Worm (Caenorhabditis elegans) whole organism, L3 larva: ENCODE data around the gene chil-21.
A peak's percentile ranks its signal among the peaks of the same experiment; 100 is the strongest.

Experiments used
- R02D3.7 ChIP-seq: fragments of 150-350 bp; optimal IDR thresholded peaks from 2 replicates; lab custom pipeline; 2014; ENCODE audit warnings: missing biosample characterization, missing genetic modification characterization
- ZK546.5 ChIP-seq: sonication (generic microtip); optimal IDR thresholded peaks from 2 replicates; lab custom pipeline; 2017; ENCODE audit warnings: missing biosample characterization, missing genetic modification characterization
- aly-2 ChIP-seq: fragments of 150-350 bp; optimal IDR thresholded peaks from 2 replicates; lab custom pipeline; 2014; ENCODE audit warnings: missing biosample characterization, missing genetic modification characterization
- ama-1 ChIP-seq: fragments of 150-350 bp; optimal IDR thresholded peaks from 2 replicates; lab custom pipeline; 2018
- ceh-28 ChIP-seq: fragments of 150-350 bp; optimal IDR thresholded peaks from 2 replicates; lab custom pipeline; 2014; ENCODE audit warnings: missing biosample characterization, missing genetic modification reagents, missing genetic modification characterization
- ceh-82 ChIP-seq: fragments of 150-350 bp; optimal IDR thresholded peaks from 2 replicates; lab custom pipeline; 2014; ENCODE audit warnings: missing biosample characterization, missing genetic modification characterization
- egl-5 ChIP-seq: fragments of 150-350 bp; optimal IDR thresholded peaks from 2 replicates; lab custom pipeline; 2017; ENCODE audit warnings: missing biosample characterization, missing genetic modification reagents, missing genetic modification characterization, inconsistent platforms
- elt-2 ChIP-seq: sonication (generic microtip); optimal IDR thresholded peaks from 2 replicates; lab custom pipeline; 2016; ENCODE audit warnings: missing genetic modification reagents, mild to moderate bottlenecking, missing genetic modification characterization, missing compliant biosample characterization
- fkh-10 ChIP-seq: sonication (generic microtip); optimal IDR thresholded peaks from 2 replicates; lab custom pipeline; 2017; ENCODE audit warnings: missing biosample characterization, missing genetic modification reagents, missing genetic modification characterization
- fkh-2 ChIP-seq: fragments of 150-350 bp; optimal IDR thresholded peaks from 2 replicates; lab custom pipeline; 2014; ENCODE audit warnings: missing biosample characterization, missing genetic modification reagents, missing genetic modification characterization
- fos-1 ChIP-seq: fragments of 150-350 bp; optimal IDR thresholded peaks from 2 replicates; lab custom pipeline; 2014; ENCODE audit warnings: missing biosample characterization, missing genetic modification characterization
- hmg-11 ChIP-seq: sonication (generic microtip); optimal IDR thresholded peaks from 2 replicates; lab custom pipeline; 2016; ENCODE audit warnings: missing genetic modification characterization, missing compliant biosample characterization
- jun-1 ChIP-seq: fragments of 150-350 bp; optimal IDR thresholded peaks from 2 replicates; lab custom pipeline; 2014; ENCODE audit warnings: missing biosample characterization, missing genetic modification reagents, missing genetic modification characterization
- lin-15B ChIP-seq: fragments of 150-350 bp; optimal IDR thresholded peaks from 2 replicates; lab custom pipeline; 2014; ENCODE audit warnings: missing biosample characterization, missing genetic modification characterization
- lin-39 ChIP-seq: fragments of 150-350 bp; optimal IDR thresholded peaks from 2 replicates; lab custom pipeline; 2018; ENCODE audit warnings: missing biosample characterization, missing genetic modification reagents, missing genetic modification characterization
- lsy-12 ChIP-seq: sonication (generic microtip); optimal IDR thresholded peaks from 2 replicates; lab custom pipeline; 2016; ENCODE audit warnings: mild to moderate bottlenecking, missing genetic modification characterization, missing compliant biosample characterization
- mdl-1 ChIP-seq: fragments of 150-350 bp; optimal IDR thresholded peaks from 2 replicates; lab custom pipeline; 2014; ENCODE audit warnings: missing biosample characterization, missing genetic modification characterization
- nfya-1 ChIP-seq: sonication (generic microtip); optimal IDR thresholded peaks from 2 replicates; lab custom pipeline; 2017; ENCODE audit warnings: missing genetic modification characterization, mild to moderate bottlenecking, missing compliant biosample characterization, antibody characterized with exemption, moderate library complexity; ENCODE audit not compliant: insufficient read depth
- nhr-11 ChIP-seq: fragments of 150-350 bp; optimal IDR thresholded peaks from 2 replicates; lab custom pipeline; 2014; ENCODE audit warnings: missing biosample characterization, missing genetic modification characterization
- nhr-25 ChIP-seq: sonication (generic microtip); optimal IDR thresholded peaks from 2 replicates; lab custom pipeline; 2017; ENCODE audit warnings: missing biosample characterization, missing genetic modification characterization
- nhr-43 ChIP-seq: sonication (generic microtip); optimal IDR thresholded peaks from 2 replicates; lab custom pipeline; 2016; ENCODE audit warnings: mild to moderate bottlenecking, missing genetic modification characterization, missing compliant biosample characterization; ENCODE audit not compliant: poor library complexity, severe bottlenecking
- nhr-67 ChIP-seq: fragments of 150-350 bp; optimal IDR thresholded peaks from 2 replicates; lab custom pipeline; 2014; ENCODE audit warnings: missing biosample characterization, missing genetic modification characterization
- nhr-76 ChIP-seq: fragments of 150-350 bp; sonication (generic microtip); optimal IDR thresholded peaks from 5 replicates; lab custom pipeline; 2014; ENCODE audit warnings: missing biosample characterization, missing genetic modification characterization
- pha-4 ChIP-seq: fragments of 150-350 bp; optimal IDR thresholded peaks from 2 replicates; lab custom pipeline; 2014; ENCODE audit warnings: missing biosample characterization, missing genetic modification reagents, missing genetic modification characterization
- pqm-1 ChIP-seq: fragments of 150-350 bp; optimal IDR thresholded peaks from 2 replicates; lab custom pipeline; 2017; ENCODE audit warnings: missing biosample characterization, missing genetic modification characterization, inconsistent platforms
- sea-2 ChIP-seq: fragments of 150-350 bp; sonication (generic microtip); optimal IDR thresholded peaks from 4 replicates; lab custom pipeline; 2014; ENCODE audit warnings: missing biosample characterization, missing genetic modification reagents, missing genetic modification characterization
- skn-1 ChIP-seq: fragments of 150-350 bp; optimal IDR thresholded peaks from 2 replicates; lab custom pipeline; 2014; ENCODE audit warnings: missing biosample characterization, missing genetic modification characterization
- tbx-2 ChIP-seq: sonication (generic microtip); optimal IDR thresholded peaks from 2 replicates; lab custom pipeline; 2016; ENCODE audit warnings: mild to moderate bottlenecking, missing genetic modification characterization, missing compliant biosample characterization
- unc-39 ChIP-seq: sonication (generic microtip); optimal IDR thresholded peaks from 4 replicates; lab custom pipeline; 2017; ENCODE audit warnings: missing biosample characterization, missing genetic modification characterization
- zag-1 ChIP-seq: fragments of 150-350 bp; optimal IDR thresholded peaks from 2 replicates; lab custom pipeline; 2014; ENCODE audit warnings: missing biosample characterization, missing genetic modification characterization
- ztf-11 ChIP-seq: fragments of 150-350 bp; optimal IDR thresholded peaks from 2 replicates; lab custom pipeline; 2014; ENCODE audit warnings: missing biosample characterization, missing genetic modification characterization
- ztf-4 ChIP-seq: fragments of 150-350 bp; optimal IDR thresholded peaks from 2 replicates; lab custom pipeline; 2014; ENCODE audit warnings: missing biosample characterization, missing genetic modification characterization

Gene chil-21

DNA sequence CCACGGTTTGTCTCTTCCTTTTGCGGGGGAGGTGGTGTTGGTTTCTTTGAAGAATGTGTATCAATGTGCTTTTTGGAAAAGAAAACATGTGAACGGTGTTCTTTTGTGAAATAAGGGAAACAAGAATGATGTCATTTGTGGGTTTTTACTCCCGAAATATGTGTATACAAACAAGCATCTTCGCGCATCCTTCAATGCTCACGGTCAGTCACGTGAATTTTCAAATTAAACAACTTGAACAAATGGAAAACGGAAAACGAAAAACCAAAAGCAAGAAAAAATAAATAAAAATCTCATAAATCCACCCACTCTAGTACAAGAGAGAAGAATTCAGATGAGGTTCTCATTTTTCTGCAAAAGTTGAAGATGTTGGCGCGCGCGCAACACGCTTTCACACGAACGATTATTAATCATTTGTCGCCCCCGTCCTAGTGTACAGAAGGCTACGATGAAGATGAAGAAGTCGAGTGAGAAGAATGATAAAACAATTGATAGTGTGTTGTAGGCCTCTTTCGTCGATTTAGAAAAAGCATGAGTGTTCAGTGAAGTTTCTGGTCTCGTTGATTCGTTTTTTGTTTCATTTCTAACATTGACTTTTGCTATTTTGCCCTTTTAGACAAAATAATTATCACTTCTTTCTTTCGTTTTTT lies 23.4 kb upstream of the chil-21 start:
- TF ChIP-seq lin-15B (no peak), tbx-2 (tag; lab: Kevin White, UChicago) (no peak), pha-4 (tag; lab: Kevin White, UChicago) (peak; percentile 91)

DNA sequence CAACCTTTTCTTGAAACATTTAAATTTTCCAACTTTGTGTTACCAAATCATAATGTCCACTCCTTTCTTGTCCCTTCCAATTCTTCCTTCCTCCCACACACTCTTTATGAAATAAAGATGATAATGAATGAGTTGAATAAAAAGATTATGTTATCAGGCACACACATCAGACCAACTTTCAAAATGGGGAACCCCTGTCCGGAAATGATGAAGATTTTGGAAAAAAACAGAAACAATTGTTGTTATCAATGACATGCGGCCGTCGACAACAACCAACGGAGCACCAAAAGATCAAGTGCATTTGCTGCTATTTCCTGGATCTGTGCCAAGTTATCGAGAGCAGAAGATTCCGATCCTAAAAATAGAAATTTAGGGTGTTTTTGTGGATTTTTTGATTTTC lies 21.6 kb upstream of the chil-21 start:
- TF ChIP-seq ZK546.5, result no peak
- no peak for TF ChIP-seq lin-15B
- TF ChIP-seq ceh-82 (tag; lab: Kevin White, UChicago), result no peak
- no peak for TF ChIP-seq fkh-10 (GFP tag; lab: Kevin White, UChicago)
- TF ChIP-seq R02D3.7, result no peak
- no peak for TF ChIP-seq fkh-2 (tag; lab: Kevin White, UChicago)
- TF ChIP-seq elt-2, result peak; percentile 72
- no peak for TF ChIP-seq pha-4 (tag; lab: Kevin White, UChicago)
- TF ChIP-seq nhr-25, result no peak
- TF ChIP-seq nfya-1 (tag; lab: Kevin White, UChicago), result no peak
- peak; percentile 71 for TF ChIP-seq pqm-1 (tag; lab: Kevin White, UChicago)
- TF ChIP-seq ceh-28 (tag; lab: Kevin White, UChicago), result no peak
- no peak for TF ChIP-seq unc-39 (tag; lab: Kevin White, UChicago)
- TF ChIP-seq sea-2 (GFP tag; lab: Kevin White, UChicago), result no peak
- peak; percentile 22 for TF ChIP-seq jun-1 (tag; lab: Kevin White, UChicago)
- TF ChIP-seq nhr-11 (tag; lab: Kevin White, UChicago), result no peak
- no peak for TF ChIP-seq fos-1
- TF ChIP-seq, all 47 proteins: peak for 3

DNA sequence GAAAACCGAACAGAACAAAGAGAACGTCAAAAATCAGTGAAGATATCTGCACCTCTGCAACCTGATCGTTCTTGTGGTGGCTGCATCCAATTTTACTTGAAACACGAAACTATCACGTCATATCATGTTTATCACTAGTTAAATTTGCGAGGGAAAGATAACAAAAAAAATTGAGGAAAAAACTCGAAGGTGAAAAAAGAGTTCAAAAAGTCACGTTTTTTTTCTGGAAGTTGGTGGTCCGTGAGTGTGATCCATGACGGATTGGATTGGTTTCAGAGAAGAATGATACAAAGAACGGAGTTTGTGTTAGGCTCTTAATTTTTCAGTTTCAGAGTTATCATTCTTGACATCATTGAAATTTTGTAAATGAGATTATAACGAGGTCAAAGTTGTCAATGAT lies 20.7 kb upstream of the chil-21 start:
- TF ChIP-seq pqm-1 (tag; lab: Kevin White, UChicago), result peak; percentile 33
- peak; percentile 71 for TF ChIP-seq elt-2
- no peak for TF ChIP-seq nhr-25
- no peak for TF ChIP-seq sea-2 (GFP tag; lab: Kevin White, UChicago)
- no peak for TF ChIP-seq zag-1
- TF ChIP-seq, all 47 proteins: peak for 2

DNA sequence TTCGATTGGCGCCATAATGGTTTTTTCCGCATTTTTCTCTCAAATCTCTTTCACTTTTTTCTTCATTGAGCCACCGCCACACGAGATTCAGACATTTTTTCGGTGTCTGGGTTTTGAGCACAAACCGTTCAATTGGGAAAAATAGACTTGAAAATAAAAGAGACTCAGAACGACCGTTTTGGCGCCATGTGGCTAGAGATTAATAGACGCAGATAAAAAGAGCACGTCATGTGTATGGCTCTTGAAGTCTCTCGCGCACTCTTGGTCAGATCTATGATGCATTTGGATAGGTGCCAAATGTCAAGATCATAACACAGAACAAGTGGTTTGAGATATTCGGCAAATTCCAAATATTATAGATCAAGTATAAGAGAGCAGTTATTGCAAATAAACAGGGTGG lies 19.6 kb upstream of the chil-21 start:
- TF ChIP-seq pha-4 (tag; lab: Kevin White, UChicago), result peak; percentile 73
- TF ChIP-seq pqm-1 (tag; lab: Kevin White, UChicago), result no peak

DNA sequence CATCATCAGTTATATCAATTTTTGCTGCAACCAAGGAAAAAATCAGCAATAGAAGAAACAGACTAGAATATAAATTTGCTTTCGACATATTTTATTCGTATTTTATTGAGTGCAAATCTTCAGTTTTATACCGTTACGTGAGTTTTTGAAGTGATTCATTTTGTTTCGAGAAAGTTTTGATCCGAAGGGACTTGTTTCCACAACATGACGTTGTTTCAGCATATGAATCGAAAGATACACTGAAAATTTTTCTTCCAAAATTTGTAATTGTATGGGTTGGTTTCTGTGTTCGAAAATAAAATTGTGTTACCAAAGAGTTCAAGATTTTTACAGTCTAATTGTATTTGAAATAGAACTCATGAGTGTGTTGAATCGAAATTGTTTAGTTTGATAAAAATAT lies 18.2 kb upstream of the chil-21 start, which contains the start of gene T19H5.7:
T19H5.7 (minus strand) TSS at position 101 of the 400 bp plus-strand sequence.
- TF ChIP-seq nhr-25 (no peak), aly-2 (tag; lab: Kevin White, UChicago) (no peak), mdl-1 (tag; lab: Kevin White, UChicago) (no peak), lin-39 (tag; lab: Kevin White, UChicago) (no peak), nhr-43 (no peak), skn-1 (tag; lab: Kevin White, UChicago) (no peak), fkh-10 (GFP tag; lab: Kevin White, UChicago) (no peak), egl-5 (tag; lab: Kevin White, UChicago) (no peak), lin-15B (no peak), R02D3.7 (no peak), ama-1 (lab: Kevin White, UChicago) (no peak), ztf-4 (tag; lab: Kevin White, UChicago) (no peak), hmg-11 (no peak), pha-4 (tag; lab: Kevin White, UChicago) (no peak), lsy-12 (tag; lab: Kevin White, UChicago) (no peak)

DNA sequence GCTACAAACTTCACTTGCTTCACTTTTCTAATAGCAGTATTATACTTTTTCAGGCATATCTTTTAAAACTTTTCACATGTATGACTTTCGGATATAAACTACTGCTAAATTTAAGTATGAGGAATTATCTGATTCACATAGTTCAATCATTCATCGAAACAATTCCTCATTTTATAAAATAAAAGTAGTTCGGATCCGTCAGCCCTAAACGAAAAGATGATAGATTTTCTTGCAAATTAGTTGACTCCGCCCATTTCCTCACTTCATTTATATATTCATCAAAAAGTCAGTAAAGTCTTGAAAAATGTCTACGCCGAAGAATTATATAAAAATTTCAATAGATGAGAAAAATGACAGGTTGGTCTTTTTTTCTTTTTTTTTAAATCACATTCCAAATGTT lies 15.8 kb upstream of the chil-21 start, which contains the start of gene chil-27:
chil-27 (plus strand) TSS at position 301 of the 400 bp plus-strand sequence.
- no peak for TF ChIP-seq nhr-76 (tag; lab: Kevin White, UChicago)
- TF ChIP-seq ztf-11 (tag; lab: Kevin White, UChicago), result no peak
- TF ChIP-seq egl-5 (tag; lab: Kevin White, UChicago), result no peak
- no peak for TF ChIP-seq elt-2
- TF ChIP-seq jun-1 (tag; lab: Kevin White, UChicago), result no peak
- TF ChIP-seq nhr-67 (tag; lab: Kevin White, UChicago), result no peak
- TF ChIP-seq nhr-25, result no peak
